Fruit fly (Drosophila melanogaster) whole organism, embryonic: ENCODE data around the gene Notum.

Source experiments
- CG10431 ChIP-seq: fragments of 200-800 bp; sonication (Bioruptor generic); optimal IDR thresholded peaks from 3 replicates; lab custom pipeline; 2018; ENCODE audit warnings: missing biosample characterization, mild to moderate bottlenecking, missing genetic modification characterization
- CG11560 ChIP-seq: fragments of 200-800 bp; sonication (Bioruptor generic); IDR thresholded peaks from 3 replicates; pipeline ENCODE4 v1.3.6; 2022; ENCODE audit warnings: missing biosample characterization, missing genetic modification characterization
- CG11723 ChIP-seq: fragments of 200-800 bp; sonication (Bioruptor generic); optimal IDR thresholded peaks from 2 replicates; lab custom pipeline; 2017; ENCODE audit warnings: missing biosample characterization, mild to moderate bottlenecking, missing genetic modification characterization
- CG12219 ChIP-seq: fragments of 200-800 bp; sonication (Bioruptor generic); optimal IDR thresholded peaks from 3 replicates; lab custom pipeline; 2018; ENCODE audit warnings: missing biosample characterization, mild to moderate bottlenecking, missing genetic modification characterization
- CG1233 ChIP-seq: fragments of 200-800 bp; sonication (Bioruptor generic); optimal IDR thresholded peaks from 4 replicates; lab custom pipeline; 2018; ENCODE audit warnings: missing biosample characterization, mild to moderate bottlenecking, missing genetic modification characterization
- CG13775 ChIP-seq: fragments of 200-800 bp; sonication (Bioruptor generic); optimal IDR thresholded peaks from 3 replicates; lab custom pipeline; 2017; ENCODE audit warnings: missing biosample characterization, mild to moderate bottlenecking, missing genetic modification characterization
- CG16813 ChIP-seq: fragments of 200-800 bp; sonication (Bioruptor generic); IDR thresholded peaks from 3 replicates; pipeline ENCODE4 v1.3.6; 2022; ENCODE audit warnings: missing biosample characterization, missing genetic modification characterization; ENCODE audit not compliant: partially characterized antibody
- CG17568 ChIP-seq: fragments of 200-800 bp; sonication (Bioruptor generic); optimal IDR thresholded peaks from 2 replicates; lab custom pipeline; 2018; ENCODE audit warnings: missing biosample characterization, mild to moderate bottlenecking, missing genetic modification characterization, moderate library complexity
- CG17802 ChIP-seq: fragments of 200-800 bp; sonication (Bioruptor generic); optimal IDR thresholded peaks from 2 replicates; lab custom pipeline; 2018; ENCODE audit warnings: missing biosample characterization, mild to moderate bottlenecking, missing genetic modification characterization, moderate library complexity
- CG1792 ChIP-seq: fragments of 200-800 bp; sonication (Bioruptor generic); optimal IDR thresholded peaks from 2 replicates; lab custom pipeline; 2016; ENCODE audit warnings: missing biosample characterization, missing genetic modification characterization
- CG18599 ChIP-seq: fragments of 200-800 bp; sonication (Bioruptor generic); optimal IDR thresholded peaks from 3 replicates; lab custom pipeline; 2017; ENCODE audit warnings: missing biosample characterization, missing genetic modification characterization, mild to moderate bottlenecking, moderate library complexity, missing genetic modification reagents
- CG18619 ChIP-seq: fragments of 200-800 bp; sonication (Bioruptor generic); optimal IDR thresholded peaks from 3 replicates; lab custom pipeline; 2017; ENCODE audit warnings: missing biosample characterization, mild to moderate bottlenecking, missing genetic modification characterization
- CG2129 ChIP-seq: fragments of 200-800 bp; sonication (Bioruptor generic); IDR thresholded peaks from 2 replicates; pipeline ENCODE4 v1.3.6; 2022; ENCODE audit warnings: missing biosample characterization, missing genetic modification characterization; ENCODE audit not compliant: partially characterized antibody
- CG2202 ChIP-seq: fragments of 200-800 bp; sonication (Bioruptor generic); optimal IDR thresholded peaks from 2 replicates; lab custom pipeline; 2018; ENCODE audit warnings: missing biosample characterization, mild to moderate bottlenecking, missing genetic modification characterization
- CG30020 ChIP-seq: fragments of 200-800 bp; optimal IDR thresholded peaks from 2 replicates; lab custom pipeline; 2019; ENCODE audit warnings: missing biosample characterization, mild to moderate bottlenecking, missing genetic modification characterization, moderate library complexity
- CG34422 ChIP-seq: fragments of 200-800 bp; sonication (Bioruptor generic); IDR thresholded peaks from 3 replicates; pipeline ENCODE4 v1.3.6; 2022; ENCODE audit warnings: missing biosample characterization, missing genetic modification characterization
- CG6272 ChIP-seq: fragments of 200-800 bp; sonication (Bioruptor generic); IDR thresholded peaks from 2 replicates; pipeline ENCODE4 v1.3.6; 2022; ENCODE audit warnings: missing biosample characterization, missing genetic modification characterization
- CTCF ChIP-seq: fragments of 200-800 bp; sonication (Bioruptor generic); optimal IDR thresholded peaks from 2 replicates; lab custom pipeline; 2017; ENCODE audit warnings: missing biosample characterization, mild to moderate bottlenecking, missing genetic modification characterization, moderate library complexity
- D ChIP-seq, 2 experiments: fragments of 200-800 bp in 1 of 2; fragments of >200 bp in 1 of 2; sonication (Bioruptor generic) in 1 of 2; optimal IDR thresholded peaks; 2 replicates in 1 of 2; 3 replicates in 1 of 2; lab custom pipeline; 2017; ENCODE audit warnings: mild to moderate bottlenecking in 1 of 2, missing biosample characterization in 1 of 2, missing genetic modification characterization in 1 of 2, missing genetic modification reagents in 1 of 2
- HLH54F ChIP-seq: fragments of 200-800 bp; sonication (Bioruptor generic); optimal IDR thresholded peaks from 3 replicates; lab custom pipeline; 2016; ENCODE audit warnings: missing biosample characterization, missing genetic modification characterization
- Lhr ChIP-seq: fragments of 200-800 bp; sonication (Bioruptor generic); optimal IDR thresholded peaks from 3 replicates; lab custom pipeline; 2017; ENCODE audit warnings: mild to moderate bottlenecking, missing biosample characterization, missing genetic modification reagents, missing genetic modification characterization
- Med ChIP-seq: fragments of 200-800 bp; sonication (Bioruptor generic); peaks from one replicate; lab custom pipeline; 2016; ENCODE audit warnings: missing biosample characterization, missing genetic modification characterization, mild to moderate bottlenecking, inconsistent platforms, moderate library complexity
- Neu2 ChIP-seq: fragments of 200-800 bp; sonication (Bioruptor generic); optimal IDR thresholded peaks from 3 replicates; lab custom pipeline; 2016; ENCODE audit warnings: missing biosample characterization, missing genetic modification characterization, borderline replicate concordance
- Nf-YC ChIP-seq: fragments of 200-800 bp; optimal IDR thresholded peaks from 3 replicates; lab custom pipeline; 2019; ENCODE audit warnings: missing biosample characterization, mild to moderate bottlenecking, missing genetic modification characterization, moderate library complexity
- Sin3A ChIP-seq: fragments of >200 bp; optimal IDR thresholded peaks from 2 replicates; lab custom pipeline; 2018
- Six4 ChIP-seq: fragments of 200-800 bp; sonication (Bioruptor generic); optimal IDR thresholded peaks from 2 replicates; lab custom pipeline; 2016; ENCODE audit warnings: missing biosample characterization, missing genetic modification characterization
- Spps ChIP-seq: fragments of 200-800 bp; sonication (Bioruptor generic); optimal IDR thresholded peaks from 2 replicates; lab custom pipeline; 2018; ENCODE audit warnings: missing biosample characterization, mild to moderate bottlenecking, missing genetic modification characterization
- al ChIP-seq: fragments of 200-800 bp; sonication (Bioruptor generic); IDR thresholded peaks from 2 replicates; pipeline ENCODE4 v1.3.6; 2022; ENCODE audit warnings: missing biosample characterization, missing genetic modification characterization
- ap ChIP-seq: fragments of 200-800 bp; sonication (Bioruptor generic); IDR thresholded peaks from 2 replicates; pipeline ENCODE4 v1.3.6; 2022; ENCODE audit warnings: missing biosample characterization, missing genetic modification characterization
- az2 ChIP-seq: fragments of 200-800 bp; sonication (Bioruptor generic); optimal IDR thresholded peaks from 3 replicates; lab custom pipeline; 2016; ENCODE audit warnings: missing biosample characterization, missing genetic modification characterization
- br ChIP-seq: fragments of >200 bp; optimal IDR thresholded peaks from 2 replicates; lab custom pipeline; 2017
- chinmo ChIP-seq: fragments of 200-800 bp; sonication (Bioruptor generic); IDR thresholded peaks from 4 replicates; pipeline ENCODE4 v1.3.6; 2022; ENCODE audit warnings: missing biosample characterization, missing genetic modification characterization; ENCODE audit not compliant: partially characterized antibody
- corto ChIP-seq: fragments of 200-800 bp; sonication (Bioruptor generic); optimal IDR thresholded peaks from 2 replicates; lab custom pipeline; 2016; ENCODE audit warnings: missing biosample characterization, mild to moderate bottlenecking, missing genetic modification characterization, moderate library complexity
- crp ChIP-seq, 2 experiments: fragments of 200-800 bp; sonication (Bioruptor generic); optimal IDR thresholded peaks; 2 replicates in 1 of 2; 3 replicates in 1 of 2; lab custom pipeline; 2017; ENCODE audit warnings: missing biosample characterization in 2 of 2, missing genetic modification characterization in 2 of 2, mild to moderate bottlenecking in 1 of 2, moderate library complexity in 1 of 2
- dimm ChIP-seq: fragments of 200-800 bp; sonication (Bioruptor generic); IDR thresholded peaks from 2 replicates; pipeline ENCODE4 v1.3.6; 2022; ENCODE audit warnings: missing biosample characterization, missing genetic modification characterization
- dmrt99B ChIP-seq: fragments of 200-800 bp; sonication (Bioruptor generic); optimal IDR thresholded peaks from 2 replicates; lab custom pipeline; 2018; ENCODE audit warnings: missing biosample characterization, mild to moderate bottlenecking, missing genetic modification characterization, moderate library complexity
- esg ChIP-seq: fragments of 200-800 bp; sonication (Bioruptor generic); conservative IDR thresholded peaks from 2 replicates; pipeline ENCODE4 v1.3.6; 2022; ENCODE audit warnings: missing biosample characterization, missing genetic modification characterization
- eyg ChIP-seq: fragments of 200-800 bp; sonication (Bioruptor generic); optimal IDR thresholded peaks from 3 replicates; lab custom pipeline; 2016; ENCODE audit warnings: missing biosample characterization, missing genetic modification characterization
- kni ChIP-seq: fragments of 200-800 bp; sonication (Bioruptor generic); optimal IDR thresholded peaks from 3 replicates; lab custom pipeline; 2017; ENCODE audit warnings: mild to moderate bottlenecking, missing biosample characterization, missing genetic modification reagents, missing genetic modification characterization
- mirr ChIP-seq: fragments of 200-800 bp; sonication (Bioruptor generic); optimal IDR thresholded peaks from 3 replicates; lab custom pipeline; 2018; ENCODE audit warnings: missing biosample characterization, mild to moderate bottlenecking, missing genetic modification characterization
- pzg ChIP-seq: fragments of 200-800 bp; sonication (Bioruptor generic); optimal IDR thresholded peaks from 3 replicates; lab custom pipeline; 2018; ENCODE audit warnings: missing biosample characterization, mild to moderate bottlenecking, missing genetic modification characterization, moderate library complexity
- row ChIP-seq: fragments of 200-800 bp; sonication (Bioruptor generic); IDR thresholded peaks from 3 replicates; pipeline ENCODE4 v1.3.6; 2022; ENCODE audit warnings: missing biosample characterization, missing genetic modification characterization
- scrt ChIP-seq: fragments of 200-800 bp; sonication (Bioruptor generic); optimal IDR thresholded peaks from 2 replicates; lab custom pipeline; 2018; ENCODE audit warnings: missing biosample characterization, mild to moderate bottlenecking, missing genetic modification characterization, moderate library complexity
- sim ChIP-seq: fragments of 200-800 bp; sonication (Bioruptor generic); IDR thresholded peaks from 2 replicates; pipeline ENCODE4 v1.3.6; 2022; ENCODE audit warnings: missing biosample characterization, missing genetic modification characterization
- sima ChIP-seq: fragments of 200-800 bp; sonication (Bioruptor generic); optimal IDR thresholded peaks from 2 replicates; lab custom pipeline; 2016; ENCODE audit warnings: missing biosample characterization, missing genetic modification characterization
- sob ChIP-seq: fragments of 200-800 bp; sonication (Bioruptor generic); IDR thresholded peaks from 2 replicates; pipeline ENCODE4 v1.3.6; 2022; ENCODE audit warnings: missing biosample characterization, missing genetic modification characterization
- stwl ChIP-seq: fragments of 200-800 bp; sonication (Bioruptor generic); optimal IDR thresholded peaks from 3 replicates; lab custom pipeline; 2018; ENCODE audit warnings: missing biosample characterization, mild to moderate bottlenecking, missing genetic modification characterization, moderate library complexity
- sug ChIP-seq: fragments of 200-800 bp; optimal IDR thresholded peaks from 2 replicates; lab custom pipeline; 2019; ENCODE audit warnings: missing biosample characterization, mild to moderate bottlenecking, missing genetic modification characterization, moderate library complexity
- zfh2 ChIP-seq: fragments of 200-800 bp; sonication (Bioruptor generic); optimal IDR thresholded peaks from 2 replicates; lab custom pipeline; 2016; ENCODE audit warnings: missing biosample characterization, missing genetic modification characterization

Notum gene

DNA sequence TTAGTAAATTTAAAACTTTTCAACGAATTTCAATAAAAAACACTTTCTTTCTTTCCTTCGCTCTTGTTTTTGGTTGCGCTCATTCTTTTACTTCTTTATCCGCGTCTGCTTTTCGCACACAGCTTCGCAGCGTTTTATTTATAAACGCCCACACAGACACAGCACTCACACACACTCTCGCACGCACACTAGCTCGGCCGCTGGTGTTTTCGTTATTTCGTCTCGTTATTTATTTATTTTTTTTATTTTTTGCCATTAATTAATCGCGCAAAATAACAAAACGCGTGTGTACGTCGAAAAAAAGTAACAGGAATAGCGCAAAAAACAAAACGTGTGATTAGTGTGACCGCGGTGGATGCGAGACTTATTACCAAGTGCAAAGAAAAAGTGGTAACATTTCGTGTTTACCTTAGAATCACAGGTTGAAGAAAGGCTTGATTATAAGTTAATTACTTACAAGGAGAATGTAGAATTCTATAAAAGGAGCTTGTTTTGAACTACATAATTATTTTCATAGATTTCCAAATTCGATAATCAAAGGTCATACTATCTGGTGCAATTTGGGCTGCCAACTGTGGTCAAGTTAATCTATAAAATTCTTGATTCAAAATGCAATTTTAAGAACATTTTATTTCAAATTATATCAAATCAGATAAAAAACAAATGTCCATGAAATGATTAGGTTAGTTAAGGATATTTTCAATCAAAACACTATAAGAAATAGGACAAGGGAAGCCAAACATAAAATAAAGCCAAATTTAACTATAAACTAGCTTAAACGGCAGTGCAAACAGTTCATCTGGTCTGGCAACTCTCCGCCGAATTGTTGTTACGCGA is 18.7 kb upstream of the Notum start, which contains the start of the genes hzg and mRpS31 (continued):
- TF ChIP-seq br (no peak), corto (GFP tag; lab: Kevin White, UChicago) (peak; percentile 28), D (optimal IDR thresholded peaks at IDR 0.05; lab: Kevin White, UChicago) (no peak), D (GFP tag; optimal IDR thresholded peaks at IDR 0.05; lab: Kevin White, UChicago) (peak; percentile 26), zfh2 (GFP tag; lab: Kevin White, UChicago) (peak; percentile 60), CG10431 (GFP tag; lab: Kevin White, UChicago) (peak; percentile 39), eyg (GFP tag; lab: Kevin White, UChicago) (peak; percentile 24), CG18619 (GFP tag; lab: Kevin White, UChicago) (peak; percentile 5), CG2129 (no peak), row (GFP tag; lab: Robert Waterston, UW) (peak; percentile 88), CG17568 (GFP tag; lab: Kevin White, UChicago) (peak; percentile 58), Lhr (GFP tag; lab: Kevin White, UChicago) (peak; percentile 55), CG18599 (GFP tag; lab: Kevin White, UChicago) (peak; percentile 49), sug (peak; percentile 67), mirr (GFP tag; lab: Kevin White, UChicago) (no peak), sim (GFP tag; lab: Robert Waterston, UW) (no peak), sob (GFP tag; lab: Robert Waterston, UW) (peak; percentile 41; the same call in 1 of the 2 replicates), dimm (GFP tag; lab: Robert Waterston, UW) (no peak), CG2202 (no peak), Sin3A (lab: Kevin White, UChicago) (peak; percentile 31), CG11723 (GFP tag; lab: Kevin White, UChicago) (no peak), Med (GFP tag; lab: Kevin White, UChicago) (peak; percentile 87), pzg (GFP tag; lab: Kevin White, UChicago) (peak; percentile 61), Nf-YC (tag; lab: Kevin White, UChicago) (peak; percentile 56), sima (GFP tag; lab: Kevin White, UChicago) (no peak), CG11560 (tag; lab: Robert Waterston, UW) (peak; percentile 17; the same call in 1 of the 3 replicates), chinmo (no peak), Spps (tag; lab: Kevin White, UChicago) (no peak), CG34422 (GFP tag; lab: Robert Waterston, UW) (peak; percentile 35; the same call in 1 of the 3 replicates), dmrt99B (tag; lab: Kevin White, UChicago) (peak; percentile 35), CG17802 (no peak), CG13775 (GFP tag; lab: Kevin White, UChicago) (peak; percentile 56), CG16813 (GFP tag; lab: Robert Waterston, UW) (no peak), az2 (GFP tag; lab: Kevin White, UChicago) (peak; percentile 57), CTCF (GFP tag; lab: Kevin White, UChicago) (no peak), crp (GFP tag; optimal IDR thresholded peaks at IDR 0.05; lab: Kevin White, UChicago) (no peak), stwl (tag; lab: Kevin White, UChicago) (peak; percentile 37), esg (peak; percentile 18; the same call in 1 of the 2 replicates), CG30020 (tag; lab: Kevin White, UChicago) (peak; percentile 57), kni (no peak), al (peak; percentile 52; the same call in 1 of the 2 replicates), CG1792 (GFP tag; lab: Kevin White, UChicago) (peak; percentile 13), Neu2 (no peak), ap (no peak), Six4 (GFP tag; lab: Kevin White, UChicago) (peak; percentile 52), CG6272 (GFP tag; lab: Robert Waterston, UW) (peak; percentile 51), CG12219 (no peak), scrt (GFP tag; lab: Kevin White, UChicago) (peak; percentile 34), CG1233 (GFP tag; lab: Kevin White, UChicago) (peak; percentile 45), HLH54F (GFP tag; lab: Kevin White, UChicago) (peak; percentile 45)
